Worm (Caenorhabditis elegans): ENCODE measurements around the gene Y47D7A.19.

ce11 chrV:4442749-4443381 lies 18.7 kb downstream of the Y47D7A.19 start, which contains the start of gene rft-1:
- TF ChIP-seq ztf-4 (tag; optimal IDR thresholded peaks at IDR 0.05) (no peak), unc-62 (GFP tag; optimal IDR thresholded peaks at IDR 0.05) (no peak), nhr-237 (tag; optimal IDR thresholded peaks at IDR 0.05) (no peak), egl-27 (tag; optimal IDR thresholded peaks at IDR 0.05) (no peak), crh-2 (tag; optimal IDR thresholded peaks at IDR 0.05) (no peak), nhr-25 (tag; optimal IDR thresholded peaks at IDR 0.05) (no peak), R02D3.7 (tag; optimal IDR thresholded peaks at IDR 0.05) (no peak), aly-2 (tag; optimal IDR thresholded peaks at IDR 0.05) (no peak), skn-1 (tag; optimal IDR thresholded peaks at IDR 0.05) (no peak), unc-39 (tag; optimal IDR thresholded peaks at IDR 0.05) (no peak), zag-1 (tag; optimal IDR thresholded peaks at IDR 0.05) (no peak), alr-1 (tag; optimal IDR thresholded peaks at IDR 0.05) (no peak), lin-39 (tag; optimal IDR thresholded peaks at IDR 0.05) (no peak), gmeb-1 (tag; optimal IDR thresholded peaks at IDR 0.05) (no peak)

All from whole organism, L2 larva.